Fruit fly (Drosophila melanogaster): ENCODE measurements around the gene mRNA-cap.

The mRNA-cap gene

dm6 chrX:14233843-14234337 is 8.7 kb downstream of the mRNA-cap start, which contains the start of gene CG42271 (continued):
- TF ChIP-seq CG9609 (GFP tag; optimal IDR thresholded peaks at IDR 0.05) (no peak), dmrt99B (tag; optimal IDR thresholded peaks at IDR 0.05) (no peak), Xrp1 (GFP tag; IDR thresholded peaks at IDR 0.05) (peak; percentile 46; the same call in 1 of the 2 replicates), CG14860 (GFP tag; IDR thresholded peaks at IDR 0.05; ENCODE audit: partially characterized antibody) (peak; percentile 94), CG8765 (GFP tag; IDR thresholded peaks at IDR 0.05) (no peak), zen2 (GFP tag; IDR thresholded peaks at IDR 0.05; ENCODE audit: partially characterized antibody) (peak; percentile 89), rib (GFP tag; IDR thresholded peaks at IDR 0.05) (no peak), HLH54F (GFP tag; optimal IDR thresholded peaks at IDR 0.05) (no peak), MTF-1 (GFP tag; optimal IDR thresholded peaks at IDR 0.05; ENCODE audit: borderline replicate concordance) (no peak), Eip74EF (GFP tag; optimal IDR thresholded peaks at IDR 0.05) (no peak), CG6254 (GFP tag; optimal IDR thresholded peaks at IDR 0.05) (no peak), CG34422 (GFP tag; IDR thresholded peaks at IDR 0.05) (no peak), gce (GFP tag; IDR thresholded peaks at IDR 0.05) (no peak), Ets97D (GFP tag; optimal IDR thresholded peaks at IDR 0.05) (peak; percentile 44), chif (GFP tag; optimal IDR thresholded peaks at IDR 0.05) (no peak), Hey (tag; optimal IDR thresholded peaks at IDR 0.05) (no peak), pum (GFP tag; optimal IDR thresholded peaks at IDR 0.05) (no peak), Usf (GFP tag; optimal IDR thresholded peaks at IDR 0.05) (no peak), CG30403 (GFP tag; optimal IDR thresholded peaks at IDR 0.05) (peak; percentile 43), CG10979 (tag; optimal IDR thresholded peaks at IDR 0.05) (peak; percentile 5), pnt (GFP tag; optimal IDR thresholded peaks at IDR 0.05) (no peak), Antp (GFP tag; optimal IDR thresholded peaks at IDR 0.05) (no peak), CG12942 (GFP tag; optimal IDR thresholded peaks at IDR 0.05) (no peak), CG6765 (GFP tag; optimal IDR thresholded peaks at IDR 0.05) (no peak), CG7271 (tag; optimal IDR thresholded peaks at IDR 0.05) (no peak), CG17361 (GFP tag; IDR thresholded peaks at IDR 0.05) (peak; percentile 77), vnd (GFP tag; IDR thresholded peaks at IDR 0.05; ENCODE audit: partially characterized antibody) (peak; percentile 94), kay (GFP tag; optimal IDR thresholded peaks at IDR 0.05) (no peak), CG13775 (GFP tag; optimal IDR thresholded peaks at IDR 0.05) (peak; percentile 69), lbe (GFP tag; optimal IDR thresholded peaks at IDR 0.05) (no peak), wdn (GFP tag; IDR thresholded peaks at IDR 0.05) (no peak), CG11247 (GFP tag; IDR thresholded peaks at IDR 0.05) (no peak), mam (GFP tag; optimal IDR thresholded peaks at IDR 0.05) (no peak), kni (GFP tag; optimal IDR thresholded peaks at IDR 0.05) (no peak), CG2875 (GFP tag; optimal IDR thresholded peaks at IDR 0.05) (no peak), CG10543 (GFP tag; optimal IDR thresholded peaks at IDR 0.05) (peak; percentile 60), NK7.1 (GFP tag; optimal IDR thresholded peaks at IDR 0.05) (no peak), Xbp1 (GFP tag; optimal IDR thresholded peaks at IDR 0.05) (peak; percentile 41), schlank (tag; optimal IDR thresholded peaks at IDR 0.05) (no peak), Atf-2 (GFP tag; optimal IDR thresholded peaks at IDR 0.05) (no peak), al (GFP tag; IDR thresholded peaks at IDR 0.05) (0 out of 2 replicates have a peak, but pooled peaks have one; percentile 30), trh (GFP tag; optimal IDR thresholded peaks at IDR 0.05) (no peak), pan (optimal IDR thresholded peaks at IDR 0.05) (no peak), pan (GFP tag; optimal IDR thresholded peaks at IDR 0.05 in 1 of 2, IDR thresholded peaks at IDR 0.05 in 1 of 2) (peak in 1 of 2 experiments; percentile 6), E2f1 (GFP tag; IDR thresholded peaks at IDR 0.05) (no peak), Meics (GFP tag; optimal IDR thresholded peaks at IDR 0.05) (no peak), Mad (GFP tag; optimal IDR thresholded peaks at IDR 0.05) (no peak), CG33557 (GFP tag; optimal IDR thresholded peaks at IDR 0.05) (peak; percentile 25), jigr1 (GFP tag; IDR thresholded peaks at IDR 0.05) (no peak), cas (GFP tag; IDR thresholded peaks at IDR 0.05) (no peak), psq (GFP tag; optimal IDR thresholded peaks at IDR 0.05) (no peak)
